Fruit fly (Drosophila melanogaster): Measurements from ENCODE around the gene tefu.

The tefu gene

DNA sequence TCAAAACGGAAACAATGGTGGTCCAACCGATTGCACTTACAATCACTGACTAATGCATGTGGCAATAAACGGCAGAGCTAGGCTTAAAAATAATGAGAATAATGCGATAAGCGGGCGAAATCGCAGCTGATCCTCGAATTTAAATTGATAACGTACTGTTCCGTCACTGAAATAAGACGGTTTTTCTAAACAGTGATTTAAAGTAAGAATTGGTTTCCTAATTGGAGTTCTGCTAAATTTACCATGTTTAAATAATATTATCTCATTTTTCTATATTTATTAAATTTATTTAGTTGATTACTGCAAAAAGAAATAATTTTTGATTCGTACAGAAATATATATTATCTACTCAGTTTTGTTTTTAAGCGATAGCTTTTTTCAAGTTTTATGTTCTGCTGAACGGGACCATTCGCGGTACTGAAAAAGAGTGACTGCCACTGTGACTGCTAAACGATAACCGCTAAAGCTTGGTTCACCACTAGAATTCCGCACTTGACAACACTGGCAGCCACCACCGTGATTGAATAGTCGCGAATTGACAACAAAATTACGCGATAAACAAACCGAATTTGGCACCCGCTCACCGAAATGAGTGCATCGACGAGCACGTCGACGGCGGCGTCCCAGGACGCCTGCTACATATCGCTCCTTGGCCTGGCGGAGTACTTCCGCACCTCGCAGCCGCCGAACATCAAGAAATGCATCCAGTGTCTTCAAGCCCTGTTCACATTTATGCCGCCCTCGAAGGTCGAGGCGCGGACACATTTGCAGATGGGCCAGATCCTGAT, 33.1 kb downstream of the tefu start, which contains the start of the genes Spn88Eb and Mau2 (continued):
- TF ChIP-seq Asciz (GFP tag; optimal IDR thresholded peaks at IDR 0.05) (no peak), CG4707 (GFP tag; optimal IDR thresholded peaks at IDR 0.05) (no peak), CG2875 (GFP tag; optimal IDR thresholded peaks at IDR 0.05) (no peak), CG11696 (GFP tag; IDR thresholded peaks at IDR 0.05) (no peak), Dll (GFP tag; IDR thresholded peaks at IDR 0.05; ENCODE audit: partially characterized antibody) (peak; percentile 75; the same call in 3 of the 4 replicates), CG11723 (GFP tag; optimal IDR thresholded peaks at IDR 0.05) (no peak), CG10321 (GFP tag; IDR thresholded peaks at IDR 0.05) (no peak), pum (GFP tag; optimal IDR thresholded peaks at IDR 0.05) (peak; percentile 47), hkb (optimal IDR thresholded peaks at IDR 0.05) (no peak), hkb (GFP tag; IDR thresholded peaks at IDR 0.05) (peak; percentile 19; the same call in 1 of the 2 replicates), CG11504 (tag; optimal IDR thresholded peaks at IDR 0.05) (no peak), usp (GFP tag; optimal IDR thresholded peaks at IDR 0.05) (no peak), Atf6 (GFP tag; IDR thresholded peaks at IDR 0.05) (0 out of 2 replicates have a peak, but pooled peaks have one; percentile 31)

DNA sequence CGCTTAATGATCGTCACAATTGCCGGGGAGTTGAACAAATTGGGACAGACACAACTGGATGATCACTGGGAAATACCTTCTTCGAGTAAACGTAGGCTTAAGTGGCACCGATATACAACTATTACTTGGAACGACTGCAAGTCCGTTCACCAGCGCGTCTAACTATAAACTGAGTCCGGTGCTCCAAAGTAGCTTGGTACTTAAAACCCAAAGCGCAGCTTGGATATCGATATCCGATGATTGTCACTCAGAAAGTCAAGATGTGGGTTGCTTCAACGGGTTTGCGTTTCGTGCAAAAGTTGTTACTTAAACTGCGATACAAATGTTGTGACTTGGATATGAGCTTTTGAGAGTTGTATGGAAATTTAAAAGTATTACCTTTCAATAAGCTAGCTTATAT, 35.8 kb downstream of the tefu start, which contains the start of gene Spn88Ea:
Gene Spn88Ea (minus strand): TSS at position 175 of the 400 bp plus-strand sequence.
- TF ChIP-seq Rx (GFP tag; IDR thresholded peaks at IDR 0.05) (no peak), CG14014 (GFP tag; IDR thresholded peaks at IDR 0.05) (0 out of 2 replicates have a peak, but pooled peaks have one; percentile 22), sisA (GFP tag; IDR thresholded peaks at IDR 0.05) (no peak), Doc3 (GFP tag; IDR thresholded peaks at IDR 0.05; ENCODE audit: partially characterized antibody) (peak; percentile 44; the same call in 1 of the 3 replicates), sens (GFP tag) (peak; percentile 63), CG42726 (GFP tag; IDR thresholded peaks at IDR 0.05; ENCODE audit: partially characterized antibody) (peak; percentile 35; the same call in 1 of the 2 replicates), Mad (GFP tag; optimal IDR thresholded peaks at IDR 0.05) (no peak), Dll (GFP tag; IDR thresholded peaks at IDR 0.05; ENCODE audit: partially characterized antibody) (0 out of 4 replicates have a peak, but pooled peaks have one; percentile 29), Sry-β (GFP tag; optimal IDR thresholded peaks at IDR 0.05) (no peak), unc-4 (GFP tag; IDR thresholded peaks at IDR 0.05; ENCODE audit: partially characterized antibody) (peak; percentile 39; the same call in 1 of the 2 replicates), CG8290 (GFP tag; optimal IDR thresholded peaks at IDR 0.05) (no peak), CG8290 (tag; optimal IDR thresholded peaks at IDR 0.05) (peak in 1 of 2 experiments; percentile 57), Sry-δ (GFP tag; optimal IDR thresholded peaks at IDR 0.05) (peak; percentile 28), CG15514 (GFP tag; optimal IDR thresholded peaks at IDR 0.05) (peak; percentile 60), CG13287 (GFP tag; IDR thresholded peaks at IDR 0.05; ENCODE audit: partially characterized antibody) (peak; percentile 44), CG7963 (GFP tag; IDR thresholded peaks at IDR 0.05; ENCODE audit: partially characterized antibody) (0 out of 3 replicates have a peak, but pooled peaks have one; percentile 47), amos (GFP tag; IDR thresholded peaks at IDR 0.05; ENCODE audit: partially characterized antibody) (peak; percentile 35; the same call in 1 of the 2 replicates), nau (GFP tag; optimal IDR thresholded peaks at IDR 0.05) (no peak), Bgb (GFP tag; IDR thresholded peaks at IDR 0.05; ENCODE audit: partially characterized antibody) (peak; percentile 54), btn (GFP tag; optimal IDR thresholded peaks at IDR 0.05) (no peak), ato (GFP tag; IDR thresholded peaks at IDR 0.05; ENCODE audit: partially characterized antibody) (0 out of 2 replicates have a peak, but pooled peaks have one; percentile 26), CG6791 (GFP tag; IDR thresholded peaks at IDR 0.05; ENCODE audit: partially characterized antibody) (peak; percentile 7; the same call in 1 of the 3 replicates), CG12942 (GFP tag; optimal IDR thresholded peaks at IDR 0.05) (no peak), gfzf (GFP tag; optimal IDR thresholded peaks at IDR 0.05) (no peak), nom (GFP tag; optimal IDR thresholded peaks at IDR 0.05) (peak; percentile 15), mirr (GFP tag; optimal IDR thresholded peaks at IDR 0.05) (peak; percentile 18), Med (GFP tag) (peak; percentile 70), CG3995 (GFP tag; optimal IDR thresholded peaks at IDR 0.05) (peak; percentile 96), gro (GFP tag; optimal IDR thresholded peaks at IDR 0.05) (peak; percentile 22), CG34224 (GFP tag; IDR thresholded peaks at IDR 0.05; ENCODE audit: partially characterized antibody) (peak; percentile 33; the same call in 1 of the 3 replicates), ssp (GFP tag; IDR thresholded peaks at IDR 0.05) (peak; percentile 33; the same call in 1 of the 2 replicates), stwl (tag; optimal IDR thresholded peaks at IDR 0.05) (peak; percentile 30), ci (GFP tag; IDR thresholded peaks at IDR 0.05) (peak; percentile 38; the same call in 1 of the 3 replicates), tna (GFP tag; IDR thresholded peaks at IDR 0.05; ENCODE audit: partially characterized antibody) (peak; percentile 23; the same call in 1 of the 2 replicates)

All from whole organism, embryonic.